Worm (Caenorhabditis elegans) whole organism, young adult: ENCODE measurements around the gene Y69E1A.5.

Experiments used
- B0035.1 ChIP-seq: sonication (generic microtip); optimal IDR thresholded peaks from 2 replicates; lab custom pipeline; 2016; ENCODE audit warnings: missing genetic modification characterization, mild to moderate bottlenecking, missing compliant biosample characterization, missing genotype, missing genetic modification reagents
- D2030.7 ChIP-seq: fragments of 200-800 bp; sonication (Bioruptor generic); IDR thresholded peaks from 2 replicates; pipeline ENCODE4 v1.3.6; 2022; ENCODE audit warnings: missing genetic modification reagents, missing genetic modification characterization, missing compliant biosample characterization
- F22D6.2 ChIP-seq: sonication (generic microtip); optimal IDR thresholded peaks from 2 replicates; lab custom pipeline; 2016; ENCODE audit warnings: mild to moderate bottlenecking, missing genetic modification characterization, missing compliant biosample characterization
- F57A8.1 ChIP-seq: fragments of 200-800 bp; sonication (Bioruptor generic); optimal IDR thresholded peaks from 2 replicates; lab custom pipeline; 2018; ENCODE audit warnings: mild to moderate bottlenecking, missing genetic modification characterization, moderate library complexity, missing compliant biosample characterization
- Y53G8AR.9 ChIP-seq: fragments of 200-800 bp; sonication (Bioruptor generic); conservative IDR thresholded peaks from 2 replicates; pipeline ENCODE4 v1.3.6; 2022; ENCODE audit warnings: missing genetic modification reagents, missing genetic modification characterization, missing compliant biosample characterization
- Y56A3A.18 ChIP-seq: fragments of 200-800 bp; sonication (Bioruptor generic); IDR thresholded peaks from 2 replicates; pipeline ENCODE4 v1.3.6; 2022; ENCODE audit warnings: missing genetic modification reagents, missing genetic modification characterization, missing compliant biosample characterization
- Y79H2A.3 ChIP-seq: fragments of 200-800 bp; sonication (Bioruptor generic); conservative IDR thresholded peaks from 2 replicates; pipeline ENCODE4 v1.3.6; 2022; ENCODE audit warnings: missing genetic modification reagents, missing genetic modification characterization, missing compliant biosample characterization
- ZK185.1 ChIP-seq: sonication (generic microtip); optimal IDR thresholded peaks from 2 replicates; lab custom pipeline; 2016; ENCODE audit warnings: mild to moderate bottlenecking, missing genetic modification characterization, missing compliant biosample characterization; ENCODE audit not compliant: poor library complexity, severe bottlenecking
- ama-1 ChIP-seq, 3 experiments: fragments of 150-350 bp in 1 of 3; sonication (generic microtip) in 2 of 3; optimal IDR thresholded peaks; 2 replicates each; lab custom pipeline; 2014 to 2018; ENCODE audit warnings: missing biosample characterization in 2 of 3, missing genetic modification characterization in 2 of 3, missing genetic modification reagents in 2 of 3
- aptf-3 ChIP-seq: fragments of 200-800 bp; sonication (Bioruptor generic); IDR thresholded peaks from 2 replicates; pipeline ENCODE4 v1.3.6; 2022; ENCODE audit warnings: missing genetic modification characterization, missing compliant biosample characterization
- attf-3 ChIP-seq: fragments of 200-800 bp; sonication (Bioruptor generic); conservative IDR thresholded peaks from 2 replicates; pipeline ENCODE4 v1.3.6; 2022; ENCODE audit warnings: missing genetic modification reagents, missing genetic modification characterization, missing compliant biosample characterization
- attf-6 ChIP-seq: fragments of 200-800 bp; sonication (Bioruptor generic); IDR thresholded peaks from 2 replicates; pipeline ENCODE4 v1.3.6; 2022; ENCODE audit warnings: missing genetic modification reagents, missing genetic modification characterization, missing compliant biosample characterization
- bed-1 ChIP-seq: fragments of 200-800 bp; sonication (Bioruptor generic); IDR thresholded peaks from 2 replicates; pipeline ENCODE4 v1.3.6; 2022; ENCODE audit warnings: missing genetic modification reagents, missing genetic modification characterization, missing compliant biosample characterization
- ccch-3 ChIP-seq: fragments of 200-800 bp; sonication (Bioruptor generic); optimal IDR thresholded peaks from 2 replicates; lab custom pipeline; 2018; ENCODE audit warnings: mild to moderate bottlenecking, missing genetic modification characterization, missing compliant biosample characterization
- ceh-100 ChIP-seq: fragments of 200-800 bp; sonication (Bioruptor generic); IDR thresholded peaks from 2 replicates; pipeline ENCODE4 v1.3.6; 2022; ENCODE audit warnings: missing genetic modification reagents, missing genetic modification characterization, missing compliant biosample characterization
- ceh-40 ChIP-seq: fragments of 200-800 bp; sonication (Bioruptor generic); IDR thresholded peaks from 2 replicates; pipeline ENCODE4 v1.3.6; 2022; ENCODE audit warnings: missing genetic modification characterization, missing compliant biosample characterization
- chd-7 ChIP-seq: sonication (generic microtip); optimal IDR thresholded peaks from 2 replicates; lab custom pipeline; 2016; ENCODE audit warnings: mild to moderate bottlenecking, missing genetic modification characterization, moderate library complexity, missing compliant biosample characterization
- die-1 ChIP-seq: sonication (generic microtip); optimal IDR thresholded peaks from 2 replicates; lab custom pipeline; 2016; ENCODE audit warnings: missing genotype, mild to moderate bottlenecking, missing genetic modification characterization, missing compliant biosample characterization
- efl-1 ChIP-seq: fragments of 150-350 bp; optimal IDR thresholded peaks from 2 replicates; lab custom pipeline; 2014; ENCODE audit warnings: missing biosample characterization, missing genetic modification reagents, missing genetic modification characterization
- fkh-3 ChIP-seq: sonication (generic microtip); optimal IDR thresholded peaks from 2 replicates; lab custom pipeline; 2016; ENCODE audit warnings: mild to moderate bottlenecking, missing genetic modification characterization, missing compliant biosample characterization
- gei-17 ChIP-seq: fragments of 200-800 bp; sonication (Bioruptor generic); optimal IDR thresholded peaks from 2 replicates; lab custom pipeline; 2018; ENCODE audit warnings: mild to moderate bottlenecking, missing genetic modification characterization, missing compliant biosample characterization
- hlh-12 ChIP-seq: sonication (generic microtip); optimal IDR thresholded peaks from 2 replicates; lab custom pipeline; 2016; ENCODE audit warnings: missing genetic modification characterization, missing compliant biosample characterization
- hmg-1.2 ChIP-seq: fragments of 200-800 bp; sonication (Bioruptor generic); IDR thresholded peaks from 2 replicates; pipeline ENCODE4 v1.3.6; 2022; ENCODE audit warnings: missing genetic modification reagents, missing genetic modification characterization, missing compliant biosample characterization
- lag-1 ChIP-seq: fragments of 200-800 bp; sonication (Bioruptor generic); IDR thresholded peaks from 2 replicates; pipeline ENCODE4 v1.3.6; 2022; ENCODE audit warnings: missing genetic modification reagents, missing genetic modification characterization, missing compliant biosample characterization
- let-526 ChIP-seq: fragments of 200-800 bp; sonication (Bioruptor generic); IDR thresholded peaks from 2 replicates; pipeline ENCODE4 v1.3.6; 2022; ENCODE audit warnings: missing genetic modification reagents, missing genetic modification characterization, missing compliant biosample characterization
- let-607 ChIP-seq, 2 experiments: fragments of 200-800 bp in 1 of 2; sonication (Bioruptor generic) in 1 of 2; sonication (generic microtip) in 1 of 2; optimal IDR thresholded peaks; 2 replicates each; lab custom pipeline; 2016 to 2018; ENCODE audit warnings: mild to moderate bottlenecking in 2 of 2, missing compliant biosample characterization in 2 of 2, missing genetic modification characterization in 2 of 2, moderate library complexity in 2 of 2, missing genotype in 1 of 2
- lin-54 ChIP-seq: fragments of 200-800 bp; sonication (Bioruptor generic); optimal IDR thresholded peaks from 2 replicates; lab custom pipeline; 2018; ENCODE audit warnings: mild to moderate bottlenecking, missing genetic modification characterization, missing compliant biosample characterization
- lir-1 ChIP-seq: fragments of 200-800 bp; sonication (Bioruptor generic); conservative IDR thresholded peaks from 2 replicates; pipeline ENCODE4 v1.3.6; 2022; ENCODE audit warnings: missing genetic modification reagents, missing genetic modification characterization, missing compliant biosample characterization
- madf-10 ChIP-seq: sonication (generic microtip); optimal IDR thresholded peaks from 2 replicates; lab custom pipeline; 2016; ENCODE audit warnings: mild to moderate bottlenecking, missing genetic modification characterization, missing compliant biosample characterization
- madf-8 ChIP-seq: fragments of 200-800 bp; sonication (Bioruptor generic); conservative IDR thresholded peaks from 2 replicates; pipeline ENCODE4 v1.3.6; 2022; ENCODE audit warnings: missing genetic modification reagents, missing genetic modification characterization, missing compliant biosample characterization
- mcd-1 ChIP-seq: fragments of 200-800 bp; sonication (Bioruptor generic); IDR thresholded peaks from 2 replicates; pipeline ENCODE4 v1.3.6; 2022; ENCODE audit warnings: missing genetic modification reagents, missing genetic modification characterization, missing compliant biosample characterization
- mes-4 ChIP-seq: sonication (generic microtip); optimal IDR thresholded peaks from 2 replicates; lab custom pipeline; 2016; ENCODE audit warnings: missing genotype, missing genetic modification characterization, missing compliant biosample characterization
- nfya-1 ChIP-seq: sonication (generic microtip); optimal IDR thresholded peaks from 2 replicates; lab custom pipeline; 2017; ENCODE audit warnings: antibody characterized with exemption, missing compliant biosample characterization, missing genetic modification characterization, borderline replicate concordance; ENCODE audit not compliant: insufficient read depth
- nhr-120 ChIP-seq: fragments of 200-800 bp; sonication (Bioruptor generic); IDR thresholded peaks from 2 replicates; pipeline ENCODE4 v1.3.6; 2022; ENCODE audit warnings: missing genetic modification characterization, missing compliant biosample characterization
- nhr-27 ChIP-seq: fragments of 200-800 bp; sonication (Bioruptor generic); optimal IDR thresholded peaks from 2 replicates; lab custom pipeline; 2018; ENCODE audit warnings: mild to moderate bottlenecking, missing genetic modification characterization, moderate library complexity, missing compliant biosample characterization
- nhr-80 ChIP-seq: sonication (generic microtip); optimal IDR thresholded peaks from 2 replicates; lab custom pipeline; 2016; ENCODE audit warnings: missing genetic modification characterization, missing compliant biosample characterization
- rcor-1 ChIP-seq: fragments of 200-800 bp; sonication (Bioruptor generic); IDR thresholded peaks from 2 replicates; pipeline ENCODE4 v1.3.6; 2022; ENCODE audit warnings: missing genetic modification reagents, missing genetic modification characterization, missing compliant biosample characterization
- sdz-38 ChIP-seq: sonication (generic microtip); optimal IDR thresholded peaks from 2 replicates; lab custom pipeline; 2016; ENCODE audit warnings: missing genotype, missing genetic modification characterization, missing compliant biosample characterization
- sea-2 ChIP-seq: fragments of 200-800 bp; sonication (Bioruptor generic); IDR thresholded peaks from 2 replicates; pipeline ENCODE4 v1.3.6; 2022; ENCODE audit warnings: missing genetic modification characterization, missing compliant biosample characterization
- snpc-3.4 ChIP-seq: sonication (generic microtip); optimal IDR thresholded peaks from 2 replicates; lab custom pipeline; 2017; ENCODE audit warnings: missing genetic modification characterization, mild to moderate bottlenecking, missing compliant biosample characterization, antibody characterized with exemption, moderate library complexity, missing genotype, missing genetic modification reagents
- tbx-9 ChIP-seq: sonication (generic microtip); optimal IDR thresholded peaks from 2 replicates; lab custom pipeline; 2016; ENCODE audit warnings: borderline replicate concordance, missing genetic modification characterization, inconsistent platforms, missing compliant biosample characterization
- unc-62 ChIP-seq: fragments of 150-350 bp; optimal IDR thresholded peaks from 2 replicates; lab custom pipeline; 2014; ENCODE audit warnings: missing biosample characterization, missing genetic modification reagents, missing genetic modification characterization
- zim-3 ChIP-seq: sonication (generic microtip); optimal IDR thresholded peaks from 2 replicates; lab custom pipeline; 2017; ENCODE audit warnings: mild to moderate bottlenecking, missing genetic modification characterization, moderate library complexity, missing compliant biosample characterization
- ztf-18 ChIP-seq: sonication (generic microtip); optimal IDR thresholded peaks from 2 replicates; lab custom pipeline; 2016; ENCODE audit warnings: missing genotype, mild to moderate bottlenecking, missing genetic modification characterization, missing compliant biosample characterization
- ztf-22 ChIP-seq: fragments of 200-800 bp; sonication (Bioruptor generic); optimal IDR thresholded peaks from 2 replicates; lab custom pipeline; 2018; ENCODE audit warnings: mild to moderate bottlenecking, missing genetic modification characterization, moderate library complexity, missing compliant biosample characterization
- ztf-28 ChIP-seq: fragments of 200-800 bp; sonication (Bioruptor generic); IDR thresholded peaks from 2 replicates; pipeline ENCODE4 v1.3.6; 2022; ENCODE audit warnings: missing genetic modification reagents, missing genetic modification characterization, missing compliant biosample characterization

Y69E1A.5 gene

DNA sequence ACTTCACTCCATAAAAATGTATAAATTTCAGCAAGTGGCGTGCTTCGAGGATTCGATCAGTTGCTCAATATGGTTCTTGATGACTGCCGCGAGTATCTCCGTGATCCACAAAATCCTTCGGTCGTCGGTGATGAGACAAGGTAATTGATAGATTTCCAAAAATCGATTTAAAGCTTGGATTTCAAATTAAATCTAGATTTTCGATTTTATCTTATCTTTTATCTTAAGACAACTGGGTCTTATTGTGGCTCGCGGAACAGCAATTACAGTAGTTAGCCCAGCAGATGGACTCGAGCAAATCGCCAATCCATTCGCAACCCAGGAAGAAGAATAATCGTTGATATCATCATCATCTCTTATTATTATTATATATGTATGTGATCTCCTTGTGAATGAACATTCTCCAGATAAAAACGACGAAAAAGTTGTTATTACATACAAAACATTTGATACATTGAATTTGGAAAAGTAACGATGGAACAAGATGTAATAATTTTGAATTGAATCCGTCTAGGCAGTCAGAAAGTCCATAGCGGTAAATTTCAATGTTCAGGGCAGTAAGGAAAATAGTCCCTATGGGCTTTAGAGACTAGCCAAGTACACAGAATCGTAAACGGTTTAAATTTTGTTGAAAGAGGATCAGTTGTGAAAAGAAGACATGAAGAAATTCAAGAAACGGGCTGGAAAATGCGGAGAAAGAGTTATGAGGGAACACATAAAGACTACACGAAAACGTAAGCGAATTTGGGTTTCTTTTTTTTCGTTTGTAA lies 23.5 kb downstream of the Y69E1A.5 start (continued):
- TF ChIP-seq lag-1 (GFP tag; lab: Robert Waterston, UW) (0 out of 2 replicates have a peak, but pooled peaks have one; percentile 57), let-607 (tag; optimal IDR thresholded peaks at IDR 0.05; lab: Kevin White, UChicago) (peak in 1 of 2 experiments; percentile 56), efl-1 (no peak), D2030.7 (GFP tag; lab: Robert Waterston, UW) (no peak), nhr-120 (GFP tag; lab: Robert Waterston, UW) (no peak), sdz-38 (tag; lab: Kevin White, UChicago) (no peak), F22D6.2 (tag; lab: Kevin White, UChicago) (no peak), chd-7 (tag; lab: Kevin White, UChicago) (peak; percentile 83), die-1 (tag; lab: Kevin White, UChicago) (peak; percentile 42), attf-6 (no peak), attf-3 (GFP tag; lab: Robert Waterston, UW) (no peak), B0035.1 (tag; lab: Kevin White, UChicago) (peak; percentile 33), gei-17 (GFP tag; lab: Kevin White, UChicago) (no peak), lir-1 (GFP tag; lab: Robert Waterston, UW) (no peak), aptf-3 (GFP tag; lab: Robert Waterston, UW) (no peak; the same call in 1 of the 2 replicates), ztf-28 (GFP tag; lab: Robert Waterston, UW) (no peak), snpc-3.4 (tag; lab: Kevin White, UChicago) (no peak), fkh-3 (tag; lab: Kevin White, UChicago) (peak; percentile 35), let-526 (GFP tag; lab: Robert Waterston, UW) (peak; percentile 43; the same call in 1 of the 2 replicates), madf-8 (GFP tag; lab: Robert Waterston, UW) (no peak), nfya-1 (tag; lab: Kevin White, UChicago) (no peak), rcor-1 (GFP tag; lab: Robert Waterston, UW) (0 out of 2 replicates have a peak, but pooled peaks have one; percentile 25), nhr-80 (tag; lab: Kevin White, UChicago) (peak; percentile 0), sea-2 (GFP tag; lab: Robert Waterston, UW) (no peak), zim-3 (tag; lab: Kevin White, UChicago) (peak; percentile 81), ceh-40 (no peak), nhr-27 (tag; lab: Kevin White, UChicago) (no peak), ZK185.1 (tag; lab: Kevin White, UChicago) (peak; percentile 12), hmg-1.2 (GFP tag; lab: Robert Waterston, UW) (peak; percentile 22; the same call in 1 of the 2 replicates), lin-54 (GFP tag; lab: Kevin White, UChicago) (no peak), ama-1 (optimal IDR thresholded peaks at IDR 0.05; lab: Kevin White, UChicago) (peak; percentile 59), ama-1 (GFP tag; optimal IDR thresholded peaks at IDR 0.05; lab: Kevin White, UChicago) (peak; percentile 18 to 75), F57A8.1 (no peak), bed-1 (GFP tag; lab: Robert Waterston, UW) (0 out of 2 replicates have a peak, but pooled peaks have one; percentile 19)

DNA sequence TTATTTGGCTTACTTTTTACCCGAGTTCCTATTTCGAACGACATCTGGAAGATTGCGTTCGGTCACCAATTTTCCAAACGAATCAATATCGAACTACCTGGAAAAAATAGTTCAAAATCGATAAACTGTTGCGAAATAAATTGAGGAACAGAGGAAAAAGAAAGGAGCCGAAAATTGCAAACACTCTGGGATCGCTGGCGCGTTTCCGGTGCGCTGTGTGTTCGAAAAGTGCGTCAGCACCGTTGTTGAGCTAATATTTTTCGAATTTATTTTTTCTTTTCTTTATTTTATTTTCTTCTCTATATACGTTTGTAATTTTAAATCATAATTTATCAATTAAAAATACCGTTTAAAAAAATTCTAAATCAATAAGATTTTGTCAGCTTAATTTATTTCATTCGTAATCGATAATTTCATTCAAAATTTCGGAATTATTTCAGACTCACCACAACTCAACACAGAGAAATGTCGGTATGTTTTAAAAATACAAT lies 24.3 kb downstream of the Y69E1A.5 start, which contains the start of the genes dnc-1 and lsm-7:
TSS of gene dnc-1 (minus strand) at position 142 of the 491 bp plus-strand sequence.
TSS of gene lsm-7 (plus strand) at position 441 of the 491 bp plus-strand sequence.
- no peak for TF ChIP-seq attf-3 (GFP tag; lab: Robert Waterston, UW)
- TF ChIP-seq tbx-9 (tag; lab: Kevin White, UChicago), result no peak
- peak; percentile 65 for TF ChIP-seq mcd-1 (GFP tag; lab: Robert Waterston, UW)
- TF ChIP-seq ztf-18, result peak; percentile 94
- TF ChIP-seq ztf-22 (GFP tag; lab: Kevin White, UChicago), result no peak
- no peak for TF ChIP-seq hlh-12 (tag; lab: Kevin White, UChicago)
- no peak for TF ChIP-seq unc-62
- TF ChIP-seq attf-6, result no peak
- no peak for TF ChIP-seq Y56A3A.18 (GFP tag; lab: Robert Waterston, UW)
- TF ChIP-seq mes-4 (tag; lab: Kevin White, UChicago), result no peak
- peak; percentile 5 for TF ChIP-seq madf-10 (tag; lab: Kevin White, UChicago)
- no peak for TF ChIP-seq ccch-3 (GFP tag; lab: Kevin White, UChicago)
- TF ChIP-seq ceh-100 (GFP tag; lab: Robert Waterston, UW), result no peak
- TF ChIP-seq Y79H2A.3 (GFP tag; lab: Robert Waterston, UW), result no peak
- TF ChIP-seq gei-17 (GFP tag; lab: Kevin White, UChicago), result no peak
- TF ChIP-seq Y53G8AR.9 (GFP tag; lab: Robert Waterston, UW), result peak; percentile 67
